Fruit fly (Drosophila melanogaster): Measurements from ENCODE around the gene CG3437.

The CG3437 gene

dm6 chr3L:9492115-9492514 lies 34.6 kb upstream of the CG3437 start, which contains the start of gene CG32037:
CG32037 (minus strand) TSS chr3L:9492215.
- TF ChIP-seq h (optimal IDR thresholded peaks at IDR 0.05), result no peak
- TF ChIP-seq Myc (optimal IDR thresholded peaks at IDR 0.05), result no peak
- no peak for TF ChIP-seq Sin3A (optimal IDR thresholded peaks at IDR 0.05)
- no peak for TF ChIP-seq ttk (optimal IDR thresholded peaks at IDR 0.05)
- TF ChIP-seq psq (optimal IDR thresholded peaks at IDR 0.05), result no peak

DNA sequence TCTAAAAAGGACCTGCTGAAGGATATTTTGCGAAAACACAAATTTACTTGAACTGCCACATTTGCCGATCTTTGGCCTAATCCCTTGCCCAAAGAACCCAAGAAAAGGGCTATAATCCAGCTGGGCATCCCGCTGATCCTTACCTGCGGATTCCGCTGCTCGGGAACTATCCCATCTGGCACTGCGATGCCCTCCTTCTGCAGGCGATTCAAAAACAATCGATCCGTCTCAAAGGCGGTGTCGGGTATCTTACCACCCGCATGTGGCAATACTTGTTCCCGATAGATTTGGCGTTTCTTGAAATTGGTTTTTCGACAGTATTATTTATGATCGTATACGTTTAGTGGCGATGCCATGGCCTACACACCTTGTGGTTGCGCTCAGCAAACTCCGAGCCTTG lies 33.9 kb upstream of the CG3437 start:
- TF ChIP-seq Myc (optimal IDR thresholded peaks at IDR 0.05) (no peak), psq (optimal IDR thresholded peaks at IDR 0.05) (no peak), Sin3A (optimal IDR thresholded peaks at IDR 0.05) (no peak), h (optimal IDR thresholded peaks at IDR 0.05) (no peak), ttk (optimal IDR thresholded peaks at IDR 0.05) (no peak), insv (optimal IDR thresholded peaks at IDR 0.05) (no peak)

DNA sequence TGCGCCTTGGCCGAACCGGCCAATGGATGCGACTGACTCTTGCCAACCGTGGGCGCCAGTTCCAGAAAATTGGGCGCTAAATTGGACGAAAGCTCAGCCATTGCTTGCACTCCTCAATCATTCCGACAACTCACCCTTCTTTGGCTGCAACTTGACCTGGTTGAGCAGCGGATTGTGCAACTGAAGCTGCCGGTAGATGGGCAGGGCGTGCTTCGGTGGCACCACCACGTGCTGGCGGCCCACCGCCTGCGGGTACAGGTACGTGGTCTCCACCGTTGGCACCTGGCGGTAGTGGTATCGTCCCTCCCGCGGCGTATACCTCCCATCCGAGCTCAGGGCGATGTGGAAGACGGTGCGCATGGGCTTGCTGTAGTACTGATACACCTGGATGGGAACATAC lies 33.0 kb upstream of the CG3437 start:
- TF ChIP-seq Myc (optimal IDR thresholded peaks at IDR 0.05) (no peak), ttk (optimal IDR thresholded peaks at IDR 0.05) (no peak), insv (optimal IDR thresholded peaks at IDR 0.05) (no peak), psq (optimal IDR thresholded peaks at IDR 0.05) (no peak), h (optimal IDR thresholded peaks at IDR 0.05) (no peak), Sin3A (optimal IDR thresholded peaks at IDR 0.05) (no peak)

DNA sequence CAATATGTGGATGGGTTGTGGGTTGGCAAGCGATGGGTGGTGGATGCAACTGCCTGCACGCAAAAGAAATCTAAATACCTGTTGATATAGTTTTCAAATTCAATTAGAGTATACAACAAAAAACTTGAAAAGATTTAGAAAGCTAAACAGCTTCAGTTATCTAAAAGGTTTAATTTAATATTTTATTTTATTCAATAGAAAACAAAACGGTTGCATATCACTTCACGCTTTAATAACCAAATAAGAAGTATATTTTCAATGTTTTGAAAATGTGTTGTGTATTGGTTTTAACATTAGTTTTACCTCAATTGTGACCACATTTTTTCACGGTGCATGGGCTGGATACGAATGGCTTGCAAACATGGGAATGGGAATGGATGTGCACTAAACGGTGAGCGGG lies 32.2 kb upstream of the CG3437 start:
- TF ChIP-seq h (optimal IDR thresholded peaks at IDR 0.05), result no peak

- no peak for TF ChIP-seq psq (optimal IDR thresholded peaks at IDR 0.05)
- no peak for TF ChIP-seq ttk (optimal IDR thresholded peaks at IDR 0.05)
- no peak for TF ChIP-seq insv (optimal IDR thresholded peaks at IDR 0.05)
- no peak for TF ChIP-seq Myc (optimal IDR thresholded peaks at IDR 0.05)
- TF ChIP-seq h (optimal IDR thresholded peaks at IDR 0.05), result no peak
- no peak for TF ChIP-seq Sin3A (optimal IDR thresholded peaks at IDR 0.05)
Observed at dm6 chr3L:9489133-9489532, 31.7 kb upstream of the CG3437 start, which contains the start of gene CG32036. CG32036 (minus strand) TSS chr3L:9489233.

dm6 chr3L:9487586-9487985 lies 30.1 kb upstream of the CG3437 start, which contains the start of gene pall:
pall (minus strand) TSS chr3L:9487790.
- TF ChIP-seq Sin3A (optimal IDR thresholded peaks at IDR 0.05) (no peak), Myc (optimal IDR thresholded peaks at IDR 0.05) (no peak), ttk (optimal IDR thresholded peaks at IDR 0.05) (no peak), insv (optimal IDR thresholded peaks at IDR 0.05) (no peak), h (optimal IDR thresholded peaks at IDR 0.05) (no peak), psq (optimal IDR thresholded peaks at IDR 0.05) (no peak)

dm6 chr3L:9476829-9477228 lies 19.4 kb upstream of the CG3437 start, which contains the start of the genes Uch-L5 and Jarid2:
Uch-L5 (minus strand) TSS chr3L:9476965.
Jarid2 (plus strand) TSS chr3L:9477038.
- no peak for TF ChIP-seq Myc (optimal IDR thresholded peaks at IDR 0.05)
- TF ChIP-seq ttk (optimal IDR thresholded peaks at IDR 0.05), result no peak
- no peak for TF ChIP-seq psq (optimal IDR thresholded peaks at IDR 0.05)
- no peak for TF ChIP-seq h (optimal IDR thresholded peaks at IDR 0.05)
- no peak for TF ChIP-seq insv (optimal IDR thresholded peaks at IDR 0.05)
- TF ChIP-seq Sin3A (optimal IDR thresholded peaks at IDR 0.05), result no peak

- TF ChIP-seq ttk (optimal IDR thresholded peaks at IDR 0.05) (no peak), psq (optimal IDR thresholded peaks at IDR 0.05) (no peak), h (optimal IDR thresholded peaks at IDR 0.05) (no peak), Myc (optimal IDR thresholded peaks at IDR 0.05) (no peak), insv (optimal IDR thresholded peaks at IDR 0.05) (no peak), Sin3A (optimal IDR thresholded peaks at IDR 0.05) (no peak)
Observed at dm6 chr3L:9471151-9471903, 13.9 kb upstream of the CG3437 start.

- TF ChIP-seq insv (optimal IDR thresholded peaks at IDR 0.05) (no peak), ttk (optimal IDR thresholded peaks at IDR 0.05) (no peak), Myc (optimal IDR thresholded peaks at IDR 0.05) (no peak), h (optimal IDR thresholded peaks at IDR 0.05) (no peak)
Observed at dm6 chr3L:9469079-9469478, 11.6 kb upstream of the CG3437 start.

dm6 chr3L:9468261-9468890 lies 10.9 kb upstream of the CG3437 start:
- TF ChIP-seq insv (optimal IDR thresholded peaks at IDR 0.05), result no peak
- no peak for TF ChIP-seq Myc (optimal IDR thresholded peaks at IDR 0.05)
- TF ChIP-seq h (optimal IDR thresholded peaks at IDR 0.05), result no peak
- TF ChIP-seq Sin3A (optimal IDR thresholded peaks at IDR 0.05), result no peak
- TF ChIP-seq ttk (optimal IDR thresholded peaks at IDR 0.05), result no peak
- no peak for TF ChIP-seq psq (optimal IDR thresholded peaks at IDR 0.05)

DNA sequence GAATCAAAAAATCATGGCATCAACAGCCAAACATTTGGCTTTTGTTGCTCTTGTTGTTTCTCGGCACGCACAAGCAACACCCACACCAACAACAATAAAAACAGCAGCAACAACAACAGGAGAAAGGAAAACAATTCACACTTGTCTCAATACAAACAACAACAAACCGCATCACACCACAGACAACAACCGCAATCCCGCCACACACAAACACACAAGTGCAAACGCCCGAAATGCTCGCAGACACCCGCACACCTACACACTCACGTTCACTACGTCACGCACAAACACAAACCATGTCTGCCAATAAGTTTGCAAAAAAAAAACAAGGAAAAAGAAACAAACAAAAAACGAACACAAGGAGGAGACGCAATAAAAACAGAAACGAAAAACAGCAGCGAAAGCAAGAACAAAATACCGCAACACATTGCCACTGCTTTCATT lies 10.3 kb upstream of the CG3437 start:
- TF ChIP-seq Sin3A (optimal IDR thresholded peaks at IDR 0.05), result no peak

- TF ChIP-seq ttk (optimal IDR thresholded peaks at IDR 0.05) (no peak), h (optimal IDR thresholded peaks at IDR 0.05) (no peak), insv (optimal IDR thresholded peaks at IDR 0.05) (no peak), psq (optimal IDR thresholded peaks at IDR 0.05) (no peak), Myc (optimal IDR thresholded peaks at IDR 0.05) (no peak), Sin3A (optimal IDR thresholded peaks at IDR 0.05) (no peak)
Observed at dm6 chr3L:9467267-9467666, 9.8 kb upstream of the CG3437 start.

- TF ChIP-seq h (optimal IDR thresholded peaks at IDR 0.05), result no peak
- no peak for TF ChIP-seq Sin3A (optimal IDR thresholded peaks at IDR 0.05)
- TF ChIP-seq insv (optimal IDR thresholded peaks at IDR 0.05), result no peak
- TF ChIP-seq psq (optimal IDR thresholded peaks at IDR 0.05), result no peak
- TF ChIP-seq ttk (optimal IDR thresholded peaks at IDR 0.05), result no peak
- TF ChIP-seq Myc (optimal IDR thresholded peaks at IDR 0.05), result no peak
Observed at dm6 chr3L:9466595-9466994, 9.1 kb upstream of the CG3437 start.

Measured in Kc167 (cell line).